Worm (Caenorhabditis elegans) whole organism, young adult: Measurements from ENCODE around the gene F16G10.9.

Experiments used
- F49E8.2 ChIP-seq: sonication (generic microtip); optimal IDR thresholded peaks from 3 replicates; lab custom pipeline; 2017; ENCODE audit warnings: missing genetic modification characterization, mild to moderate bottlenecking, missing compliant biosample characterization, antibody characterized with exemption, moderate library complexity; ENCODE audit not compliant: insufficient read depth
- K12H6.12 ChIP-seq: fragments of 200-800 bp; sonication (Bioruptor generic); optimal IDR thresholded peaks from 2 replicates; lab custom pipeline; 2018; ENCODE audit warnings: mild to moderate bottlenecking, missing genetic modification characterization, missing compliant biosample characterization
- attf-3 ChIP-seq: fragments of 200-800 bp; sonication (Bioruptor generic); conservative IDR thresholded peaks from 2 replicates; pipeline ENCODE4 v1.3.6; 2022; ENCODE audit warnings: missing genetic modification reagents, missing genetic modification characterization, missing compliant biosample characterization
- attf-5 ChIP-seq: fragments of 200-800 bp; sonication (Bioruptor generic); optimal IDR thresholded peaks from 2 replicates; lab custom pipeline; 2018; ENCODE audit warnings: mild to moderate bottlenecking, missing genetic modification characterization, missing compliant biosample characterization
- attf-6 ChIP-seq: fragments of 200-800 bp; sonication (Bioruptor generic); IDR thresholded peaks from 2 replicates; pipeline ENCODE4 v1.3.6; 2022; ENCODE audit warnings: missing genetic modification reagents, missing genetic modification characterization, missing compliant biosample characterization
- ccch-3 ChIP-seq: fragments of 200-800 bp; sonication (Bioruptor generic); optimal IDR thresholded peaks from 2 replicates; lab custom pipeline; 2018; ENCODE audit warnings: mild to moderate bottlenecking, missing genetic modification characterization, missing compliant biosample characterization
- chd-7 ChIP-seq: sonication (generic microtip); optimal IDR thresholded peaks from 2 replicates; lab custom pipeline; 2016; ENCODE audit warnings: mild to moderate bottlenecking, missing genetic modification characterization, moderate library complexity, missing compliant biosample characterization
- die-1 ChIP-seq: sonication (generic microtip); optimal IDR thresholded peaks from 2 replicates; lab custom pipeline; 2016; ENCODE audit warnings: missing genotype, mild to moderate bottlenecking, missing genetic modification characterization, missing compliant biosample characterization
- dpl-1 ChIP-seq: fragments of 150-350 bp; optimal IDR thresholded peaks from 2 replicates; lab custom pipeline; 2014; ENCODE audit warnings: missing biosample characterization, missing genetic modification reagents, missing genetic modification characterization
- efl-1 ChIP-seq: fragments of 150-350 bp; optimal IDR thresholded peaks from 2 replicates; lab custom pipeline; 2014; ENCODE audit warnings: missing biosample characterization, missing genetic modification reagents, missing genetic modification characterization
- egrh-3 ChIP-seq: fragments of 200-800 bp; sonication (Bioruptor generic); IDR thresholded peaks from 2 replicates; pipeline ENCODE4 v1.3.6; 2022; ENCODE audit warnings: missing genetic modification reagents, missing genetic modification characterization, missing compliant biosample characterization
- him-1 ChIP-seq: sonication (generic microtip); optimal IDR thresholded peaks from 2 replicates; lab custom pipeline; 2016; ENCODE audit warnings: missing genotype, missing genetic modification reagents, missing genetic modification characterization, missing compliant biosample characterization
- hsf-1 ChIP-seq: fragments of 200-800 bp; sonication (Bioruptor generic); IDR thresholded peaks from 2 replicates; pipeline ENCODE4 v1.3.6; 2022; ENCODE audit warnings: missing genetic modification reagents, missing genetic modification characterization, missing compliant biosample characterization
- let-526 ChIP-seq: fragments of 200-800 bp; sonication (Bioruptor generic); IDR thresholded peaks from 2 replicates; pipeline ENCODE4 v1.3.6; 2022; ENCODE audit warnings: missing genetic modification reagents, missing genetic modification characterization, missing compliant biosample characterization
- lsl-1 ChIP-seq: fragments of 200-800 bp; sonication (Bioruptor generic); optimal IDR thresholded peaks from 2 replicates; lab custom pipeline; 2018; ENCODE audit warnings: mild to moderate bottlenecking, missing genetic modification characterization, moderate library complexity, missing compliant biosample characterization
- madf-10 ChIP-seq: sonication (generic microtip); optimal IDR thresholded peaks from 2 replicates; lab custom pipeline; 2016; ENCODE audit warnings: mild to moderate bottlenecking, missing genetic modification characterization, missing compliant biosample characterization
- madf-6 ChIP-seq: fragments of 200-800 bp; sonication (Bioruptor generic); IDR thresholded peaks from 2 replicates; pipeline ENCODE4 v1.3.6; 2022; ENCODE audit warnings: missing genetic modification reagents, missing genetic modification characterization, missing compliant biosample characterization
- madf-8 ChIP-seq: fragments of 200-800 bp; sonication (Bioruptor generic); conservative IDR thresholded peaks from 2 replicates; pipeline ENCODE4 v1.3.6; 2022; ENCODE audit warnings: missing genetic modification reagents, missing genetic modification characterization, missing compliant biosample characterization
- mxl-1 ChIP-seq: sonication (generic microtip); optimal IDR thresholded peaks from 2 replicates; lab custom pipeline; 2016; ENCODE audit warnings: missing genetic modification characterization, missing compliant biosample characterization
- nfya-1 ChIP-seq: sonication (generic microtip); optimal IDR thresholded peaks from 2 replicates; lab custom pipeline; 2017; ENCODE audit warnings: antibody characterized with exemption, missing compliant biosample characterization, missing genetic modification characterization, borderline replicate concordance; ENCODE audit not compliant: insufficient read depth
- nfya-2 ChIP-seq: fragments of 200-800 bp; sonication (Bioruptor generic); IDR thresholded peaks from 2 replicates; pipeline ENCODE4 v1.3.6; 2022; ENCODE audit warnings: missing genetic modification reagents, missing genetic modification characterization, missing compliant biosample characterization
- nfyb-1 ChIP-seq: fragments of 200-800 bp; sonication (Bioruptor generic); IDR thresholded peaks from 2 replicates; pipeline ENCODE4 v1.3.6; 2022; ENCODE audit warnings: missing genetic modification reagents, missing genetic modification characterization, missing compliant biosample characterization
- nhr-179 ChIP-seq: sonication (generic microtip); optimal IDR thresholded peaks from 2 replicates; lab custom pipeline; 2016; ENCODE audit warnings: mild to moderate bottlenecking, missing genetic modification characterization, missing compliant biosample characterization
- nhr-27 ChIP-seq: fragments of 200-800 bp; sonication (Bioruptor generic); optimal IDR thresholded peaks from 2 replicates; lab custom pipeline; 2018; ENCODE audit warnings: mild to moderate bottlenecking, missing genetic modification characterization, moderate library complexity, missing compliant biosample characterization
- nhr-90 ChIP-seq: sonication (generic microtip); optimal IDR thresholded peaks from 2 replicates; lab custom pipeline; 2016; ENCODE audit warnings: missing genotype, mild to moderate bottlenecking, missing genetic modification characterization, missing compliant biosample characterization
- snpc-1.3 ChIP-seq: sonication (generic microtip); optimal IDR thresholded peaks from 2 replicates; lab custom pipeline; 2017; ENCODE audit warnings: missing genetic modification characterization, mild to moderate bottlenecking, missing compliant biosample characterization, antibody characterized with exemption, moderate library complexity, missing genotype, missing genetic modification reagents; ENCODE audit not compliant: insufficient read depth
- snpc-3.4 ChIP-seq: sonication (generic microtip); optimal IDR thresholded peaks from 2 replicates; lab custom pipeline; 2017; ENCODE audit warnings: missing genetic modification characterization, mild to moderate bottlenecking, missing compliant biosample characterization, antibody characterized with exemption, moderate library complexity, missing genotype, missing genetic modification reagents
- snpc-4 ChIP-seq, 5 experiments: fragments of 150-350 bp in 1 of 5; sonication (generic microtip) in 4 of 5; optimal IDR thresholded peaks; 2 replicates each; lab custom pipeline; 2014 to 2018; ENCODE audit warnings: missing genetic modification characterization in 5 of 5, missing biosample characterization in 3 of 5, antibody characterized with exemption in 2 of 5, mild to moderate bottlenecking in 2 of 5, missing compliant biosample characterization in 2 of 5, missing genotype in 2 of 5, moderate library complexity in 2 of 5, missing genetic modification reagents in 1 of 5
- somi-1 ChIP-seq: fragments of 200-800 bp; sonication (Bioruptor generic); optimal IDR thresholded peaks from 2 replicates; lab custom pipeline; 2018; ENCODE audit warnings: mild to moderate bottlenecking, missing genetic modification characterization, missing compliant biosample characterization
- ztf-25 ChIP-seq: fragments of 200-800 bp; sonication (Bioruptor generic); IDR thresholded peaks from 2 replicates; pipeline ENCODE4 v1.3.6; 2022; ENCODE audit warnings: missing genetic modification reagents, missing genetic modification characterization, missing compliant biosample characterization
- ztf-28 ChIP-seq: fragments of 200-800 bp; sonication (Bioruptor generic); IDR thresholded peaks from 2 replicates; pipeline ENCODE4 v1.3.6; 2022; ENCODE audit warnings: missing genetic modification reagents, missing genetic modification characterization, missing compliant biosample characterization
- ztf-3 ChIP-seq: fragments of 200-800 bp; sonication (Bioruptor generic); optimal IDR thresholded peaks from 2 replicates; lab custom pipeline; 2018; ENCODE audit warnings: mild to moderate bottlenecking, missing genetic modification characterization, missing compliant biosample characterization
- ztf-6 ChIP-seq: fragments of 200-800 bp; sonication (Bioruptor generic); IDR thresholded peaks from 2 replicates; pipeline ENCODE4 v1.3.6; 2022; ENCODE audit warnings: missing genetic modification reagents, missing genetic modification characterization, missing compliant biosample characterization

F16G10.9 gene

DNA sequence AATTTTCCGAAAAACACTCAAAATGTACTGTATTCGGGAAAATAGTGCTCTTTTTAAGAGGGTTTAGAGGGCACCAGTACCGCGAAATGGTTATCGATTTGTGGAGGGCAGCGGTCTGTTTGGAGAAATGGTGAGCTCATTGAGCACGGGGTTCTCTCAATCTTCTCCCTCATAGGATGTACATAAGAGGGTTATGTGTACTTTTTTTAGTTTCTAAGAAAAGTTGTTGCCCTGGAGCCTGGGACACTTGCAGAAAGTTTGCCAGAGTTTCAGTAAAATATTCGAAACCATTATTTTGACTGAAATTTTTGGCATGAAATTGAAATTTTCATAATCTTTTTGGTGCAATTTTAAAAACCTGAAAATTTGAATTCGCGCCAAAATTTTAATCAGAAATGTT lies 32.8 kb downstream of the F16G10.9 start, which contains the start of gene F43C11.10:
TSS of gene F43C11.10 (minus strand) at position 101 of the 400 bp plus-strand sequence.
- TF ChIP-seq ztf-6 (GFP tag; lab: Robert Waterston, UW) (no peak), madf-8 (GFP tag; lab: Robert Waterston, UW) (no peak), dpl-1 (GFP tag; lab: Kevin White, UChicago) (no peak), snpc-3.4 (tag; lab: Kevin White, UChicago) (no peak), F49E8.2 (no peak), ztf-3 (GFP tag; lab: Kevin White, UChicago) (no peak), him-1 (tag; lab: Kevin White, UChicago) (no peak), somi-1 (GFP tag; lab: Kevin White, UChicago) (no peak), K12H6.12 (no peak), egrh-3 (GFP tag; lab: Robert Waterston, UW) (no peak), efl-1 (GFP tag; lab: Kevin White, UChicago) (no peak), madf-6 (GFP tag; lab: Robert Waterston, UW) (no peak), madf-10 (no peak), die-1 (no peak), snpc-1.3 (tag; lab: Kevin White, UChicago) (no peak), ztf-28 (no peak), mxl-1 (tag; lab: Kevin White, UChicago) (no peak)
- TF ChIP-seq, all 124 proteins: peak for 0

ce11 chrII:2348005-2348404 lies 37.4 kb downstream of the F16G10.9 start:
- peak; percentile 93 for TF ChIP-seq hsf-1 (GFP tag; lab: Robert Waterston, UW)

DNA sequence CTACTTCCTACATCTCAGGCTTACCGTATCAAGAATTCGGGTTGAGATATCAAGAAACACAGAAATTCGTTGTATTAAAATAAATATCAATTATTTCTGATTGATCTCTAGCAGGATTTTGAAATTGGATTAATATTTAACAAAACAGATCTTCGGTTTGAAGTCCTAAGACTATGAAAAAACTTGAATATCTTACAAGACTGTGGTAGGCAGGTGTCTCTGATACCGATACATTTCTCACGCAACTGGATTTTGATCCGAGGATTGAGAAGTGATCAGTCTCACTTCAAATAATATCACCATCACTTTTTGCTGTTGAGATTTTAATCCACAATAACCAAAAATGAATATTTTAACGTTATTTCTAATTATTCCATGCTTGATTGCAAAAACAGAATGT lies 38.7 kb downstream of the F16G10.9 start, which contains the start of gene F43C11.4:
TSS of gene F43C11.4 (plus strand) at position 301 of the 400 bp plus-strand sequence.
- TF ChIP-seq mxl-1 (tag; lab: Kevin White, UChicago) = no peak
- TF ChIP-seq, all 124 proteins: peak for 0

DNA sequence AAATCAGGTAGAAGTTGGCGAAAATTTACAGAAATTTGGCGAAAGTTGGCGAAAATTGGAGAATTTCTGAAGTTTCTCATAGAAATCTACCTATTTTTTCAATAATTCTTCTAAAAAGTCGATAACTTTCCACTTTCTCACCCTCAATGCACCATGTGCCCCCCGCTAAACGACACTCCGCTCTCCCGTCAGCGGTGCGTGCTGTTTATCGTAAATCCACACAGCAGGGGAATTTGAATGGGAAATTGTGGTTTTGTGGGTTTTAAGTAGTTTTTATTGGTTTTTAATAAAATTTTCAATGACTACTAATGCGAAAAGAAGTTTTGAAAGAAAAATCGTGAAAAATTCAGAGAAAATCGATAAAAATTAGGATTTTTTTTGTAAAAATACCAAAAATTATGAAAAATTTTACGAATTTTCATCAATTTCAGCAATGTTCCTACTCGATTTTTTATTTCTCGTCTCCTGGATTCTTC lies 43.4 kb downstream of the F16G10.9 start, which contains the start of gene F43C11.6:
TSS of gene F43C11.6 (plus strand) at position 426 of the 476 bp plus-strand sequence.
- TF ChIP-seq nfya-2 (GFP tag; lab: Robert Waterston, UW) (no peak), nhr-27 (tag; lab: Kevin White, UChicago) (no peak), ccch-3 (no peak), snpc-4 (GFP tag; optimal IDR thresholded peaks at IDR 0.05; lab: Kevin White, UChicago) (no peak), snpc-4 (tag; optimal IDR thresholded peaks at IDR 0.05; lab: Kevin White, UChicago) (no peak), attf-5 (peak; percentile 25), attf-3 (peak; percentile 89), nhr-90 (tag; lab: Kevin White, UChicago) (no peak), egrh-3 (GFP tag; lab: Robert Waterston, UW) (no peak), let-526 (GFP tag; lab: Robert Waterston, UW) (no peak), attf-6 (GFP tag; lab: Robert Waterston, UW) (no peak), lsl-1 (GFP tag; lab: Kevin White, UChicago) (no peak), chd-7 (tag; lab: Kevin White, UChicago) (no peak)

ce11 chrII:2341515-2341914 lies 43.9 kb downstream of the F16G10.9 start, which contains the start of gene enri-1:
enri-1 (minus strand) TSS chrII:2341615.
- TF ChIP-seq nfya-1 (tag; lab: Kevin White, UChicago) (no peak), nfyb-1 (GFP tag; lab: Robert Waterston, UW) (no peak), madf-8 (GFP tag; lab: Robert Waterston, UW) (no peak), snpc-4 (GFP tag; optimal IDR thresholded peaks at IDR 0.05; lab: Kevin White, UChicago) (no peak), snpc-4 (tag; optimal IDR thresholded peaks at IDR 0.05; lab: Kevin White, UChicago) (no peak), nhr-179 (tag; lab: Kevin White, UChicago) (no peak), ztf-25 (GFP tag; lab: Robert Waterston, UW) (no peak)
